Fruit fly (Drosophila melanogaster): ENCODE measurements around the gene strat.

strat gene

DNA sequence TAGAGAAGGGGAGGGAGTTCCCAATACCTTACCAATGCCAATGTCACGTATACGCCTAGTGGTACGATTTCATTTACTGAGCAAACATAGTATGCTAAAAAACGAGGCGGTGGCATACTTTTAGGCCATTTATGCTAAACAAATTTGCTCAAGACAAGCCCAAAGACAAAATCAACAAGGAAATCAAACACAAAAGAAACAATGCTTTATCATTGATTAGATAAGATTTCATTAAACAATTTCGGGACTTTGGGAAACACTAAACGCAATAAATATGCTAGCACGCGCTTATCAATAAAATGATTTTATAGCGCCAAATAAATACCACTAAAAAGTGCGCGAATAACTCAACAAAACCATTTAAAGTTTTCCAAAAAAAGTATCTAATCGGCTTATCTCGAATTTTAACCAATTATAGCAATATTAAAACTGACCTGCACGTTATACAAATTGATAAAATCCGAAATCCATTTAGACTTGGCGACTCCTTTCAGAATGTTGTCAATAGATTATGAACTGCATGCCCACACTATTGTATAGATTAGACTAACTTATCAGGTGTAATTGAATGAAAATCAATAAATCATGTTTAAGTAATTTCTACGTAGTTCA is 30.5 kb downstream of the strat start (continued):
- TF ChIP-seq CrebB (tag; optimal IDR thresholded peaks at IDR 0.05) (peak; percentile 71), CG2129 (GFP tag; IDR thresholded peaks at IDR 0.05; ENCODE audit: partially characterized antibody) (no peak), eve (GFP tag; optimal IDR thresholded peaks at IDR 0.05) (no peak), sim (GFP tag; IDR thresholded peaks at IDR 0.05) (no peak), CG10565 (GFP tag; optimal IDR thresholded peaks at IDR 0.05) (no peak), sug (tag; optimal IDR thresholded peaks at IDR 0.05) (peak; percentile 46), CG32532 (GFP tag; IDR thresholded peaks at IDR 0.05) (no peak), gce (GFP tag; IDR thresholded peaks at IDR 0.05) (no peak; the same call in 2 of the 3 replicates), CG32772 (GFP tag; IDR thresholded peaks at IDR 0.05) (no peak), rib (GFP tag; IDR thresholded peaks at IDR 0.05) (peak; percentile 33; the same call in 1 of the 2 replicates), sd (tag; optimal IDR thresholded peaks at IDR 0.05) (peak; percentile 95), Dbx (GFP tag; IDR thresholded peaks at IDR 0.05) (peak; percentile 25; the same call in 1 of the 3 replicates), E2f2 (GFP tag; IDR thresholded peaks at IDR 0.05) (no peak; the same call in 1 of the 2 replicates), yki (optimal IDR thresholded peaks at IDR 0.05) (no peak), sc (optimal IDR thresholded peaks at IDR 0.05) (no peak), sc (GFP tag; optimal IDR thresholded peaks at IDR 0.05) (no peak), Hsf (GFP tag; optimal IDR thresholded peaks at IDR 0.05) (no peak), Camta (GFP tag; optimal IDR thresholded peaks at IDR 0.05) (no peak), CG2875 (GFP tag; optimal IDR thresholded peaks at IDR 0.05) (no peak), CG8290 (GFP tag; optimal IDR thresholded peaks at IDR 0.05) (no peak), CG8290 (tag; optimal IDR thresholded peaks at IDR 0.05) (peak in 1 of 2 experiments; percentile 63), z (GFP tag; IDR thresholded peaks at IDR 0.05) (no peak), az2 (GFP tag; optimal IDR thresholded peaks at IDR 0.05) (no peak), Lhr (GFP tag; optimal IDR thresholded peaks at IDR 0.05) (no peak), CG10147 (GFP tag; optimal IDR thresholded peaks at IDR 0.05) (no peak), Sox102F (GFP tag; optimal IDR thresholded peaks at IDR 0.05) (peak; percentile 42), sens-2 (GFP tag; IDR thresholded peaks at IDR 0.05) (no peak), jing (GFP tag; optimal IDR thresholded peaks at IDR 0.05) (no peak), gsb (GFP tag; IDR thresholded peaks at IDR 0.05) (no peak), esg (GFP tag; conservative IDR thresholded peaks at IDR 0.05) (no peak), HLH54F (GFP tag; optimal IDR thresholded peaks at IDR 0.05) (no peak), tin (GFP tag; optimal IDR thresholded peaks at IDR 0.05) (no peak), CG7357 (GFP tag; IDR thresholded peaks at IDR 0.05) (no peak), fu2 (GFP tag; optimal IDR thresholded peaks at IDR 0.05) (no peak), gem (tag; optimal IDR thresholded peaks at IDR 0.05) (peak; percentile 50), dysf (GFP tag; IDR thresholded peaks at IDR 0.05) (no peak), CG6689 (GFP tag; IDR thresholded peaks at IDR 0.05) (no peak), CG16863 (GFP tag; optimal IDR thresholded peaks at IDR 0.05) (peak; percentile 10), HLH3B (GFP tag; IDR thresholded peaks at IDR 0.05) (peak; percentile 29; the same call in 1 of the 2 replicates), E2f1 (GFP tag; IDR thresholded peaks at IDR 0.05) (no peak), da (GFP tag; optimal IDR thresholded peaks at IDR 0.05) (no peak), hth (optimal IDR thresholded peaks at IDR 0.05) (no peak), al (GFP tag; IDR thresholded peaks at IDR 0.05) (no peak), wek (GFP tag; optimal IDR thresholded peaks at IDR 0.05) (peak; percentile 52), HmgD (GFP tag; optimal IDR thresholded peaks at IDR 0.05) (no peak), grau (tag; optimal IDR thresholded peaks at IDR 0.05) (peak; percentile 25), exex (tag; optimal IDR thresholded peaks at IDR 0.05) (peak; percentile 88), sob (GFP tag; IDR thresholded peaks at IDR 0.05) (peak; percentile 55; the same call in 1 of the 2 replicates), HHEX (GFP tag; optimal IDR thresholded peaks at IDR 0.05) (peak; percentile 61), PHDP (tag; optimal IDR thresholded peaks at IDR 0.05) (peak; percentile 69), en (GFP tag; optimal IDR thresholded peaks at IDR 0.05) (no peak), Chrac-16 (GFP tag; optimal IDR thresholded peaks at IDR 0.05) (no peak), CG30431 (GFP tag; optimal IDR thresholded peaks at IDR 0.05) (no peak)

Data from whole organism, embryonic.